Worm (Caenorhabditis elegans) whole organism, late embryonic: Measurements from ENCODE around the gene Y40C5A.4.

ENCODE experiments used
- ama-1 ChIP-seq: fragments of 150-350 bp; optimal IDR thresholded peaks from 2 replicates; lab custom pipeline; 2014
- ceh-22 ChIP-seq: sonication (generic microtip); optimal IDR thresholded peaks from 2 replicates; lab custom pipeline; 2017; ENCODE audit warnings: missing biosample characterization, missing genetic modification characterization
- ceh-34 ChIP-seq: sonication (generic microtip); optimal IDR thresholded peaks from 2 replicates; lab custom pipeline; 2016; ENCODE audit warnings: mild to moderate bottlenecking, missing genetic modification characterization, missing compliant biosample characterization
- elt-4 ChIP-seq: sonication (generic microtip); optimal IDR thresholded peaks from 2 replicates; lab custom pipeline; 2016; ENCODE audit warnings: missing genetic modification characterization, missing compliant biosample characterization
- fax-1 ChIP-seq: sonication (generic microtip); optimal IDR thresholded peaks from 2 replicates; lab custom pipeline; 2016; ENCODE audit warnings: missing genotype, missing genetic modification characterization, missing compliant biosample characterization
- hlh-30 ChIP-seq: sonication (generic microtip); optimal IDR thresholded peaks from 2 replicates; lab custom pipeline; 2017; ENCODE audit warnings: antibody characterized with exemption, missing genetic modification characterization, missing compliant biosample characterization; ENCODE audit not compliant: insufficient read depth
- hlh-6 ChIP-seq: sonication (generic microtip); optimal IDR thresholded peaks from 2 replicates; lab custom pipeline; 2016; ENCODE audit warnings: missing genotype, missing genetic modification characterization, missing compliant biosample characterization
- pat-9 ChIP-seq: fragments of 200-800 bp; sonication (Bioruptor generic); optimal IDR thresholded peaks from 2 replicates; lab custom pipeline; 2018; ENCODE audit warnings: mild to moderate bottlenecking, missing genetic modification characterization, moderate library complexity, missing compliant biosample characterization
- pros-1 ChIP-seq: fragments of 150-350 bp; optimal IDR thresholded peaks from 2 replicates; lab custom pipeline; 2014; ENCODE audit warnings: missing biosample characterization, missing genetic modification reagents, missing genetic modification characterization
- sdc-2 ChIP-seq: sonication (generic microtip); optimal IDR thresholded peaks from 2 replicates; lab custom pipeline; 2016; ENCODE audit warnings: missing genotype, missing genetic modification characterization, missing compliant biosample characterization
- tbx-7 ChIP-seq: sonication (generic microtip); optimal IDR thresholded peaks from 2 replicates; lab custom pipeline; 2016; ENCODE audit warnings: missing genotype, missing genetic modification characterization, missing compliant biosample characterization
- unc-42 ChIP-seq: sonication (generic microtip); optimal IDR thresholded peaks from 2 replicates; lab custom pipeline; 2016; ENCODE audit warnings: missing genotype, missing genetic modification characterization, missing compliant biosample characterization
- unc-86 ChIP-seq: sonication (generic microtip); optimal IDR thresholded peaks from 2 replicates; lab custom pipeline; 2016; ENCODE audit warnings: missing genetic modification characterization, missing compliant biosample characterization

- TF ChIP-seq tbx-7 (tag; lab: Kevin White, UChicago), result no peak
- TF ChIP-seq fax-1, result no peak
- TF ChIP-seq ceh-22, result no peak
- TF ChIP-seq pros-1, result no peak
- TF ChIP-seq pat-9 (tag; lab: Kevin White, UChicago), result no peak
- TF ChIP-seq unc-42 (tag; lab: Kevin White, UChicago), result no peak
- TF ChIP-seq hlh-30 (tag; lab: Kevin White, UChicago), result no peak
- no peak for TF ChIP-seq unc-86 (tag; lab: Kevin White, UChicago)
- no peak for TF ChIP-seq sdc-2 (tag; lab: Kevin White, UChicago)
- no peak for TF ChIP-seq hlh-6
- TF ChIP-seq ama-1 (lab: Kevin White, UChicago), result no peak
- TF ChIP-seq ceh-34, result no peak
- no peak for TF ChIP-seq elt-4
Measured at ce11 chrIV:7313397-7313910, 51.5 kb downstream of the Y40C5A.4 start, which contains the start of gene rps-8.
